Fruit fly (Drosophila melanogaster): ENCODE data around the gene CG6661.

Gene CG6661

dm6 chr3L:14004963-14005458, 29.6 kb upstream of the CG6661 start (continued):
- TF ChIP-seq schlank (tag; optimal IDR thresholded peaks at IDR 0.05): peak; percentile 91
- peak; percentile 87 for TF ChIP-seq CG9215 (GFP tag; IDR thresholded peaks at IDR 0.05)
- peak; percentile 96 for TF ChIP-seq chm (GFP tag; IDR thresholded peaks at IDR 0.05)
- TF ChIP-seq CG12071 (GFP tag; optimal IDR thresholded peaks at IDR 0.05): peak; percentile 95
- TF ChIP-seq pan (optimal IDR thresholded peaks at IDR 0.05): no peak
- peak in 1 of 2 experiments; percentile 97 for TF ChIP-seq pan (GFP tag; optimal IDR thresholded peaks at IDR 0.05 in 1 of 2, IDR thresholded peaks at IDR 0.05 in 1 of 2)
- peak; percentile 97 for TF ChIP-seq Ada2b (GFP tag; IDR thresholded peaks at IDR 0.05)
- peak; percentile 95 for TF ChIP-seq ATbp (GFP tag; optimal IDR thresholded peaks at IDR 0.05)
- peak; percentile 66 for TF ChIP-seq Usf (GFP tag; optimal IDR thresholded peaks at IDR 0.05)
- peak; percentile 100 for TF ChIP-seq CG17359 (tag; optimal IDR thresholded peaks at IDR 0.05)
- TF ChIP-seq CG8478 (optimal IDR thresholded peaks at IDR 0.05): no peak
- peak; percentile 95 for TF ChIP-seq CG9727 (GFP tag; optimal IDR thresholded peaks at IDR 0.05)
- no peak for TF ChIP-seq hth (optimal IDR thresholded peaks at IDR 0.05)
- TF ChIP-seq ssp (GFP tag; IDR thresholded peaks at IDR 0.05): peak; percentile 80
- TF ChIP-seq tap (tag; optimal IDR thresholded peaks at IDR 0.05): peak; percentile 95
- TF ChIP-seq CG11247 (GFP tag; IDR thresholded peaks at IDR 0.05): peak; percentile 91
- TF ChIP-seq CG9932 (GFP tag; IDR thresholded peaks at IDR 0.05): peak; percentile 94
- peak; percentile 79 for TF ChIP-seq CG11560 (tag; IDR thresholded peaks at IDR 0.05)
- peak; percentile 79 for TF ChIP-seq Gug (GFP tag; IDR thresholded peaks at IDR 0.05)
- TF ChIP-seq CG2202 (tag; optimal IDR thresholded peaks at IDR 0.05): peak; percentile 79
- peak; percentile 69 for TF ChIP-seq sima (GFP tag; optimal IDR thresholded peaks at IDR 0.05)
- 0 out of 2 replicates have a peak, but pooled peaks have one; percentile 25 for TF ChIP-seq unc-4 (GFP tag; IDR thresholded peaks at IDR 0.05; ENCODE audit: partially characterized antibody)
- TF ChIP-seq CG11695 (GFP tag; IDR thresholded peaks at IDR 0.05): peak; percentile 77
- no peak for TF ChIP-seq lov (optimal IDR thresholded peaks at IDR 0.05)
- TF ChIP-seq lov (GFP tag; IDR thresholded peaks at IDR 0.05): peak; percentile 90
- peak; percentile 93 for TF ChIP-seq gce (GFP tag; IDR thresholded peaks at IDR 0.05)
- peak; percentile 91 for TF ChIP-seq CG1024 (GFP tag; IDR thresholded peaks at IDR 0.05)
- peak; percentile 99 for TF ChIP-seq Med (GFP tag)
- TF ChIP-seq Trl (optimal IDR thresholded peaks at IDR 0.05): no peak
- peak; percentile 96 for TF ChIP-seq Trl (GFP tag; optimal IDR thresholded peaks at IDR 0.05)
- TF ChIP-seq Vsx1 (GFP tag; optimal IDR thresholded peaks at IDR 0.05): peak; percentile 89
- peak; percentile 77; the same call in 2 of the 3 replicates for TF ChIP-seq jigr1 (GFP tag; IDR thresholded peaks at IDR 0.05)
- peak; percentile 98 for TF ChIP-seq ci (GFP tag; IDR thresholded peaks at IDR 0.05)
- TF ChIP-seq CG1832 (GFP tag; optimal IDR thresholded peaks at IDR 0.05): peak; percentile 59
- TF ChIP-seq Fer3 (tag; optimal IDR thresholded peaks at IDR 0.05): peak; percentile 94
- peak; percentile 96 for TF ChIP-seq CG1603 (tag; optimal IDR thresholded peaks at IDR 0.05)
- TF ChIP-seq ind (GFP tag; optimal IDR thresholded peaks at IDR 0.05): peak; percentile 97
- peak; percentile 85 for TF ChIP-seq CG17612 (GFP tag; IDR thresholded peaks at IDR 0.05)
- TF ChIP-seq btn (GFP tag; optimal IDR thresholded peaks at IDR 0.05): peak; percentile 80
- TF ChIP-seq MBD-R2 (GFP tag; IDR thresholded peaks at IDR 0.05): peak; percentile 85
- TF ChIP-seq pho (GFP tag; optimal IDR thresholded peaks at IDR 0.05): peak; percentile 94
- TF ChIP-seq psq (GFP tag; optimal IDR thresholded peaks at IDR 0.05): peak; percentile 85
- TF ChIP-seq salm (tag; optimal IDR thresholded peaks at IDR 0.05): peak; percentile 91
- TF ChIP-seq Rx (GFP tag; IDR thresholded peaks at IDR 0.05): peak; percentile 95
- TF ChIP-seq slp2 (GFP tag; optimal IDR thresholded peaks at IDR 0.05): peak; percentile 96
- TF ChIP-seq Oaz (GFP tag; IDR thresholded peaks at IDR 0.05): peak; percentile 94
- TF ChIP-seq nmo (GFP tag; optimal IDR thresholded peaks at IDR 0.05): peak; percentile 96
- TF ChIP-seq CG18262 (tag; optimal IDR thresholded peaks at IDR 0.05): peak; percentile 76
- TF ChIP-seq CG12104 (GFP tag; optimal IDR thresholded peaks at IDR 0.05): peak; percentile 88
- peak; percentile 93 for TF ChIP-seq CG2875 (GFP tag; optimal IDR thresholded peaks at IDR 0.05)
- TF ChIP-seq Mad (GFP tag; optimal IDR thresholded peaks at IDR 0.05): peak; percentile 95
- TF ChIP-seq inv (GFP tag; IDR thresholded peaks at IDR 0.05; ENCODE audit: partially characterized antibody): peak; percentile 39; the same call in 1 of the 2 replicates
